Worm (Caenorhabditis elegans) whole organism, mixed stage, embryonic: ENCODE data around the gene gtf-2E2.

Experiments used
- ces-1 ChIP-seq: fragments of 150-350 bp; optimal IDR thresholded peaks from 2 replicates; lab custom pipeline; 2014; ENCODE audit warnings: missing biosample characterization, missing genetic modification reagents, missing genetic modification characterization
- ham-2 ChIP-seq: fragments of 200-800 bp; sonication (Bioruptor generic); optimal IDR thresholded peaks from 2 replicates; lab custom pipeline; 2018; ENCODE audit warnings: mild to moderate bottlenecking, missing genetic modification characterization, missing compliant biosample characterization
- lsy-2 ChIP-seq: fragments of 150-350 bp; optimal IDR thresholded peaks from 2 replicates; lab custom pipeline; 2014; ENCODE audit warnings: missing biosample characterization, missing genetic modification characterization
- nhr-2 ChIP-seq: fragments of 150-350 bp; optimal IDR thresholded peaks from 2 replicates; lab custom pipeline; 2014; ENCODE audit warnings: missing biosample characterization, missing genetic modification characterization
- pha-4 ChIP-seq: fragments of 150-350 bp; optimal IDR thresholded peaks from 2 replicates; lab custom pipeline; 2018; ENCODE audit warnings: missing biosample characterization, missing genetic modification reagents, missing genetic modification characterization
- unc-39 ChIP-seq: fragments of 150-350 bp; optimal IDR thresholded peaks from 2 replicates; lab custom pipeline; 2014; ENCODE audit warnings: missing biosample characterization, missing genetic modification characterization
- ztf-11 ChIP-seq: fragments of 150-350 bp; optimal IDR thresholded peaks from 2 replicates; lab custom pipeline; 2014; ENCODE audit warnings: missing biosample characterization, missing genetic modification characterization

- no peak for TF ChIP-seq ztf-11 (tag; lab: Kevin White, UChicago)
- TF ChIP-seq unc-39: no peak
- TF ChIP-seq ham-2 (GFP tag; lab: Kevin White, UChicago): no peak
- no peak for TF ChIP-seq nhr-2 (tag; lab: Kevin White, UChicago)
- no peak for TF ChIP-seq pha-4 (tag; lab: Kevin White, UChicago)
- TF ChIP-seq ces-1 (GFP tag; lab: Kevin White, UChicago): no peak
- TF ChIP-seq lsy-2: no peak
These were observed 14.0 kb upstream of the gtf-2E2 start, which contains the start of gene F54D5.17 for ce11 chrII:11556338-11556737.
